Worm (Caenorhabditis elegans) whole organism, L3 larva: ENCODE measurements around the gene C46E10.8.

Source experiments
- ama-1 ChIP-seq: fragments of 150-350 bp; optimal IDR thresholded peaks from 2 replicates; lab custom pipeline; 2018
- ceh-16 ChIP-seq: sonication (generic microtip); optimal IDR thresholded peaks from 2 replicates; lab custom pipeline; 2017; ENCODE audit warnings: missing biosample characterization, missing genetic modification characterization
- egl-27 ChIP-seq: sonication (generic microtip); optimal IDR thresholded peaks from 4 replicates; lab custom pipeline; 2017; ENCODE audit warnings: missing biosample characterization, missing genetic modification reagents, missing genetic modification characterization
- mdl-1 ChIP-seq: fragments of 150-350 bp; optimal IDR thresholded peaks from 2 replicates; lab custom pipeline; 2014; ENCODE audit warnings: missing biosample characterization, missing genetic modification characterization
- nfya-1 ChIP-seq: sonication (generic microtip); optimal IDR thresholded peaks from 2 replicates; lab custom pipeline; 2017; ENCODE audit warnings: missing genetic modification characterization, mild to moderate bottlenecking, missing compliant biosample characterization, antibody characterized with exemption, moderate library complexity; ENCODE audit not compliant: insufficient read depth
- nhr-23 ChIP-seq: fragments of 150-350 bp; optimal IDR thresholded peaks from 2 replicates; lab custom pipeline; 2014; ENCODE audit warnings: missing biosample characterization, missing genetic modification reagents, missing genetic modification characterization
- nhr-28 ChIP-seq: fragments of 150-350 bp; optimal IDR thresholded peaks from 2 replicates; lab custom pipeline; 2014; ENCODE audit warnings: missing biosample characterization, missing genetic modification characterization
- skn-1 ChIP-seq: fragments of 150-350 bp; optimal IDR thresholded peaks from 2 replicates; lab custom pipeline; 2014; ENCODE audit warnings: missing biosample characterization, missing genetic modification characterization
- snpc-4 ChIP-seq: fragments of 150-350 bp; optimal IDR thresholded peaks from 2 replicates; lab custom pipeline; 2014; ENCODE audit warnings: missing biosample characterization, missing genetic modification characterization
- unc-62 ChIP-seq: fragments of 150-350 bp; sonication (generic microtip); optimal IDR thresholded peaks from 4 replicates; lab custom pipeline; 2014; ENCODE audit warnings: missing biosample characterization, missing genetic modification reagents, missing genetic modification characterization
- zag-1 ChIP-seq: fragments of 150-350 bp; optimal IDR thresholded peaks from 2 replicates; lab custom pipeline; 2014; ENCODE audit warnings: missing biosample characterization, missing genetic modification characterization
- ztf-11 ChIP-seq: fragments of 150-350 bp; optimal IDR thresholded peaks from 2 replicates; lab custom pipeline; 2014; ENCODE audit warnings: missing biosample characterization, missing genetic modification characterization

ce11 chrII:3727996-3728395, at the start of gene C46E10.8:
- TF ChIP-seq skn-1 (tag; lab: Kevin White, UChicago) (no peak), ztf-11 (tag; lab: Kevin White, UChicago) (no peak), nhr-28 (tag; lab: Kevin White, UChicago) (no peak), ceh-16 (tag; lab: Kevin White, UChicago) (no peak), ama-1 (no peak), zag-1 (tag; lab: Kevin White, UChicago) (no peak), snpc-4 (tag; lab: Kevin White, UChicago) (no peak), mdl-1 (tag; lab: Kevin White, UChicago) (no peak), nhr-23 (tag; lab: Kevin White, UChicago) (no peak), unc-62 (GFP tag; lab: Kevin White, UChicago) (no peak), nfya-1 (tag; lab: Kevin White, UChicago) (no peak), egl-27 (tag; lab: Kevin White, UChicago) (no peak)
